Worm (Caenorhabditis elegans): Measurements from ENCODE around the gene Y39G8B.5.

ce11 chrII:14005183-14005582 is 13.5 kb upstream of the Y39G8B.5 start:
- no peak for TF ChIP-seq ama-1 (optimal IDR thresholded peaks at IDR 0.05)
- TF ChIP-seq scrt-1 (GFP tag; IDR thresholded peaks at IDR 0.05) = no peak
- TF ChIP-seq ets-7 (tag; optimal IDR thresholded peaks at IDR 0.05) = no peak
- no peak for TF ChIP-seq B0310.2 (tag; optimal IDR thresholded peaks at IDR 0.05)
- no peak for TF ChIP-seq flt-1 (GFP tag; IDR thresholded peaks at IDR 0.05)
- TF ChIP-seq hmbx-1 (tag; optimal IDR thresholded peaks at IDR 0.05) = no peak
- TF ChIP-seq aly-1 (tag; optimal IDR thresholded peaks at IDR 0.05) = no peak
- TF ChIP-seq ceh-36 (tag; optimal IDR thresholded peaks at IDR 0.05) = no peak
- no peak for TF ChIP-seq tbx-11 (GFP tag; IDR thresholded peaks at IDR 0.05)
- TF ChIP-seq hnd-1 (tag; optimal IDR thresholded peaks at IDR 0.05) = no peak
- no peak for TF ChIP-seq sea-1 (GFP tag; conservative IDR thresholded peaks at IDR 0.05)
- TF ChIP-seq pes-1 (GFP tag; IDR thresholded peaks at IDR 0.05) = no peak

All from whole organism, early embryonic.